Worm (Caenorhabditis elegans) whole organism, young adult: ENCODE measurements around the gene M01F1.9.

Experiments used
- B0035.1 ChIP-seq: sonication (generic microtip); optimal IDR thresholded peaks from 2 replicates; lab custom pipeline; 2016; ENCODE audit warnings: missing genetic modification characterization, mild to moderate bottlenecking, missing compliant biosample characterization, missing genotype, missing genetic modification reagents
- C17E4.6 ChIP-seq: fragments of 200-800 bp; sonication (Bioruptor generic); IDR thresholded peaks from 2 replicates; pipeline ENCODE4 v1.3.6; 2022; ENCODE audit warnings: missing genetic modification reagents, missing genetic modification characterization, missing compliant biosample characterization
- F22D6.2 ChIP-seq: sonication (generic microtip); optimal IDR thresholded peaks from 2 replicates; lab custom pipeline; 2016; ENCODE audit warnings: mild to moderate bottlenecking, missing genetic modification characterization, missing compliant biosample characterization
- F37B4.10 ChIP-seq: fragments of 200-800 bp; sonication (Bioruptor generic); IDR thresholded peaks from 2 replicates; pipeline ENCODE4 v1.3.6; 2022; ENCODE audit warnings: missing genetic modification characterization, missing compliant biosample characterization
- F49E8.2 ChIP-seq: sonication (generic microtip); optimal IDR thresholded peaks from 3 replicates; lab custom pipeline; 2017; ENCODE audit warnings: missing genetic modification characterization, mild to moderate bottlenecking, missing compliant biosample characterization, antibody characterized with exemption, moderate library complexity; ENCODE audit not compliant: insufficient read depth
- F52B5.7 ChIP-seq: sonication (generic microtip); optimal IDR thresholded peaks from 2 replicates; lab custom pipeline; 2016; ENCODE audit warnings: mild to moderate bottlenecking, missing genetic modification characterization, missing compliant biosample characterization
- F57A8.1 ChIP-seq: fragments of 200-800 bp; sonication (Bioruptor generic); optimal IDR thresholded peaks from 2 replicates; lab custom pipeline; 2018; ENCODE audit warnings: mild to moderate bottlenecking, missing genetic modification characterization, moderate library complexity, missing compliant biosample characterization
- K11D2.4 ChIP-seq: fragments of 200-800 bp; sonication (Bioruptor generic); IDR thresholded peaks from 2 replicates; pipeline ENCODE4 v1.3.6; 2022; ENCODE audit warnings: missing genetic modification reagents, missing genetic modification characterization, missing compliant biosample characterization
- K12H6.12 ChIP-seq: fragments of 200-800 bp; sonication (Bioruptor generic); optimal IDR thresholded peaks from 2 replicates; lab custom pipeline; 2018; ENCODE audit warnings: mild to moderate bottlenecking, missing genetic modification characterization, missing compliant biosample characterization
- T07F8.4 ChIP-seq: sonication (generic microtip); optimal IDR thresholded peaks from 2 replicates; lab custom pipeline; 2016; ENCODE audit warnings: mild to moderate bottlenecking, missing genetic modification characterization, moderate library complexity, missing compliant biosample characterization
- Y53G8AR.9 ChIP-seq: fragments of 200-800 bp; sonication (Bioruptor generic); conservative IDR thresholded peaks from 2 replicates; pipeline ENCODE4 v1.3.6; 2022; ENCODE audit warnings: missing genetic modification reagents, missing genetic modification characterization, missing compliant biosample characterization
- Y67H2A.10 ChIP-seq: fragments of 200-800 bp; sonication (Bioruptor generic); conservative IDR thresholded peaks from 2 replicates; pipeline ENCODE4 v1.3.6; 2022; ENCODE audit warnings: missing genetic modification reagents, missing genetic modification characterization, missing compliant biosample characterization
- ama-1 ChIP-seq, 3 experiments: fragments of 150-350 bp in 1 of 3; sonication (generic microtip) in 2 of 3; optimal IDR thresholded peaks; 2 replicates each; lab custom pipeline; 2014 to 2018; ENCODE audit warnings: missing biosample characterization in 2 of 3, missing genetic modification characterization in 2 of 3, missing genetic modification reagents in 2 of 3
- aptf-2 ChIP-seq: fragments of 200-800 bp; sonication (Bioruptor generic); conservative IDR thresholded peaks from 2 replicates; pipeline ENCODE4 v1.3.6; 2022; ENCODE audit warnings: missing genetic modification reagents, missing genetic modification characterization, missing compliant biosample characterization
- aptf-3 ChIP-seq: fragments of 200-800 bp; sonication (Bioruptor generic); IDR thresholded peaks from 2 replicates; pipeline ENCODE4 v1.3.6; 2022; ENCODE audit warnings: missing genetic modification characterization, missing compliant biosample characterization
- athp-1 ChIP-seq: sonication (generic microtip); optimal IDR thresholded peaks from 2 replicates; lab custom pipeline; 2017; ENCODE audit warnings: mild to moderate bottlenecking, missing genetic modification characterization, missing compliant biosample characterization
- attf-3 ChIP-seq: fragments of 200-800 bp; sonication (Bioruptor generic); conservative IDR thresholded peaks from 2 replicates; pipeline ENCODE4 v1.3.6; 2022; ENCODE audit warnings: missing genetic modification reagents, missing genetic modification characterization, missing compliant biosample characterization
- attf-5 ChIP-seq: fragments of 200-800 bp; sonication (Bioruptor generic); optimal IDR thresholded peaks from 2 replicates; lab custom pipeline; 2018; ENCODE audit warnings: mild to moderate bottlenecking, missing genetic modification characterization, missing compliant biosample characterization
- bed-1 ChIP-seq: fragments of 200-800 bp; sonication (Bioruptor generic); IDR thresholded peaks from 2 replicates; pipeline ENCODE4 v1.3.6; 2022; ENCODE audit warnings: missing genetic modification reagents, missing genetic modification characterization, missing compliant biosample characterization
- bed-2 ChIP-seq: fragments of 200-800 bp; sonication (Bioruptor generic); IDR thresholded peaks from 2 replicates; pipeline ENCODE4 v1.3.6; 2022; ENCODE audit warnings: missing genetic modification reagents, missing genetic modification characterization, missing compliant biosample characterization
- ceh-27 ChIP-seq: fragments of 200-800 bp; sonication (Bioruptor generic); optimal IDR thresholded peaks from 2 replicates; lab custom pipeline; 2018; ENCODE audit warnings: mild to moderate bottlenecking, missing genetic modification characterization, moderate library complexity, missing compliant biosample characterization
- ceh-79 ChIP-seq: sonication (generic microtip); optimal IDR thresholded peaks from 2 replicates; lab custom pipeline; 2017; ENCODE audit warnings: mild to moderate bottlenecking, missing genetic modification characterization, missing compliant biosample characterization
- die-1 ChIP-seq: sonication (generic microtip); optimal IDR thresholded peaks from 2 replicates; lab custom pipeline; 2016; ENCODE audit warnings: missing genotype, mild to moderate bottlenecking, missing genetic modification characterization, missing compliant biosample characterization
- dox-1 ChIP-seq: fragments of 200-800 bp; sonication (Bioruptor generic); IDR thresholded peaks from 2 replicates; pipeline ENCODE4 v1.3.6; 2022; ENCODE audit warnings: missing genetic modification reagents, missing genetic modification characterization, missing compliant biosample characterization
- egl-44 ChIP-seq: fragments of 200-800 bp; sonication (Bioruptor generic); IDR thresholded peaks from 2 replicates; pipeline ENCODE4 v1.3.6; 2022; ENCODE audit warnings: missing genetic modification reagents, missing genetic modification characterization, missing compliant biosample characterization
- ekl-4 ChIP-seq: fragments of 200-800 bp; sonication (Bioruptor generic); IDR thresholded peaks from 2 replicates; pipeline ENCODE4 v1.3.6; 2022; ENCODE audit warnings: missing genetic modification reagents, missing genetic modification characterization, missing compliant biosample characterization
- fkh-3 ChIP-seq: sonication (generic microtip); optimal IDR thresholded peaks from 2 replicates; lab custom pipeline; 2016; ENCODE audit warnings: mild to moderate bottlenecking, missing genetic modification characterization, missing compliant biosample characterization
- hlh-26 ChIP-seq: fragments of 200-800 bp; sonication (Bioruptor generic); conservative IDR thresholded peaks from 2 replicates; pipeline ENCODE4 v1.3.6; 2022; ENCODE audit warnings: missing genetic modification reagents, missing genetic modification characterization, missing compliant biosample characterization
- hrde-1 ChIP-seq: sonication (generic microtip); optimal IDR thresholded peaks from 2 replicates; lab custom pipeline; 2016; ENCODE audit warnings: missing genetic modification characterization, mild to moderate bottlenecking, missing compliant biosample characterization, moderate library complexity, missing genotype, missing genetic modification reagents, borderline replicate concordance
- hsf-1 ChIP-seq: fragments of 200-800 bp; sonication (Bioruptor generic); IDR thresholded peaks from 2 replicates; pipeline ENCODE4 v1.3.6; 2022; ENCODE audit warnings: missing genetic modification reagents, missing genetic modification characterization, missing compliant biosample characterization
- let-526 ChIP-seq: fragments of 200-800 bp; sonication (Bioruptor generic); IDR thresholded peaks from 2 replicates; pipeline ENCODE4 v1.3.6; 2022; ENCODE audit warnings: missing genetic modification reagents, missing genetic modification characterization, missing compliant biosample characterization
- lir-1 ChIP-seq: fragments of 200-800 bp; sonication (Bioruptor generic); conservative IDR thresholded peaks from 2 replicates; pipeline ENCODE4 v1.3.6; 2022; ENCODE audit warnings: missing genetic modification reagents, missing genetic modification characterization, missing compliant biosample characterization
- lsl-1 ChIP-seq: fragments of 200-800 bp; sonication (Bioruptor generic); optimal IDR thresholded peaks from 2 replicates; lab custom pipeline; 2018; ENCODE audit warnings: mild to moderate bottlenecking, missing genetic modification characterization, moderate library complexity, missing compliant biosample characterization
- madf-6 ChIP-seq: fragments of 200-800 bp; sonication (Bioruptor generic); IDR thresholded peaks from 2 replicates; pipeline ENCODE4 v1.3.6; 2022; ENCODE audit warnings: missing genetic modification reagents, missing genetic modification characterization, missing compliant biosample characterization
- mcd-1 ChIP-seq: fragments of 200-800 bp; sonication (Bioruptor generic); IDR thresholded peaks from 2 replicates; pipeline ENCODE4 v1.3.6; 2022; ENCODE audit warnings: missing genetic modification reagents, missing genetic modification characterization, missing compliant biosample characterization
- mes-4 ChIP-seq: sonication (generic microtip); optimal IDR thresholded peaks from 2 replicates; lab custom pipeline; 2016; ENCODE audit warnings: missing genotype, missing genetic modification characterization, missing compliant biosample characterization
- nfya-2 ChIP-seq: fragments of 200-800 bp; sonication (Bioruptor generic); IDR thresholded peaks from 2 replicates; pipeline ENCODE4 v1.3.6; 2022; ENCODE audit warnings: missing genetic modification reagents, missing genetic modification characterization, missing compliant biosample characterization
- nfyb-1 ChIP-seq: fragments of 200-800 bp; sonication (Bioruptor generic); IDR thresholded peaks from 2 replicates; pipeline ENCODE4 v1.3.6; 2022; ENCODE audit warnings: missing genetic modification reagents, missing genetic modification characterization, missing compliant biosample characterization
- nhr-27 ChIP-seq: fragments of 200-800 bp; sonication (Bioruptor generic); optimal IDR thresholded peaks from 2 replicates; lab custom pipeline; 2018; ENCODE audit warnings: mild to moderate bottlenecking, missing genetic modification characterization, moderate library complexity, missing compliant biosample characterization
- rcor-1 ChIP-seq: fragments of 200-800 bp; sonication (Bioruptor generic); IDR thresholded peaks from 2 replicates; pipeline ENCODE4 v1.3.6; 2022; ENCODE audit warnings: missing genetic modification reagents, missing genetic modification characterization, missing compliant biosample characterization
- rpc-1 ChIP-seq, 2 experiments: fragments of 150-350 bp in 1 of 2; sonication (generic microtip) in 1 of 2; optimal IDR thresholded peaks; 2 replicates each; lab custom pipeline; 2014 to 2018; ENCODE audit warnings: missing biosample characterization in 1 of 2, missing genetic modification characterization in 1 of 2, missing genetic modification reagents in 1 of 2, missing genotype in 1 of 2
- sdz-38 ChIP-seq: sonication (generic microtip); optimal IDR thresholded peaks from 2 replicates; lab custom pipeline; 2016; ENCODE audit warnings: missing genotype, missing genetic modification characterization, missing compliant biosample characterization
- unc-130 ChIP-seq: sonication (generic microtip); optimal IDR thresholded peaks from 2 replicates; lab custom pipeline; 2016; ENCODE audit warnings: missing genetic modification reagents, missing genetic modification characterization, missing compliant biosample characterization
- unc-62 ChIP-seq: fragments of 150-350 bp; optimal IDR thresholded peaks from 2 replicates; lab custom pipeline; 2014; ENCODE audit warnings: missing biosample characterization, missing genetic modification reagents, missing genetic modification characterization
- xnd-1 ChIP-seq: sonication (generic microtip); optimal IDR thresholded peaks from 2 replicates; lab custom pipeline; 2016; ENCODE audit warnings: missing genotype, missing genetic modification reagents, missing genetic modification characterization, missing compliant biosample characterization
- zfh-2 ChIP-seq: fragments of 200-800 bp; sonication (Bioruptor generic); conservative IDR thresholded peaks from 2 replicates; pipeline ENCODE4 v1.3.6; 2022; ENCODE audit warnings: missing genetic modification reagents, missing genetic modification characterization, missing compliant biosample characterization
- ztf-25 ChIP-seq: fragments of 200-800 bp; sonication (Bioruptor generic); IDR thresholded peaks from 2 replicates; pipeline ENCODE4 v1.3.6; 2022; ENCODE audit warnings: missing genetic modification reagents, missing genetic modification characterization, missing compliant biosample characterization
- ztf-26 ChIP-seq: sonication (generic microtip); optimal IDR thresholded peaks from 2 replicates; lab custom pipeline; 2017; ENCODE audit warnings: missing genetic modification characterization, missing compliant biosample characterization
- ztf-28 ChIP-seq: fragments of 200-800 bp; sonication (Bioruptor generic); IDR thresholded peaks from 2 replicates; pipeline ENCODE4 v1.3.6; 2022; ENCODE audit warnings: missing genetic modification reagents, missing genetic modification characterization, missing compliant biosample characterization
- ztf-3 ChIP-seq: fragments of 200-800 bp; sonication (Bioruptor generic); optimal IDR thresholded peaks from 2 replicates; lab custom pipeline; 2018; ENCODE audit warnings: mild to moderate bottlenecking, missing genetic modification characterization, missing compliant biosample characterization

Gene M01F1.9

ce11 chrIII:3499850-3500249 lies 993 bp upstream of the M01F1.9 start (continued):
- TF ChIP-seq ceh-27 (peak; percentile 39), hlh-26 (GFP tag; lab: Robert Waterston, UW) (no peak), K11D2.4 (GFP tag; lab: Robert Waterston, UW) (peak; percentile 39; the same call in 1 of the 2 replicates), F49E8.2 (tag; lab: Kevin White, UChicago) (no peak), attf-5 (GFP tag; lab: Kevin White, UChicago) (peak; percentile 12), ama-1 (optimal IDR thresholded peaks at IDR 0.05; lab: Kevin White, UChicago) (no peak), ama-1 (GFP tag; optimal IDR thresholded peaks at IDR 0.05; lab: Kevin White, UChicago) (no peak), egl-44 (GFP tag; lab: Robert Waterston, UW) (no peak), aptf-2 (GFP tag; lab: Robert Waterston, UW) (0 out of 2 replicates have a peak, but pooled peaks have one; percentile 50), Y53G8AR.9 (no peak), Y67H2A.10 (GFP tag; lab: Robert Waterston, UW) (0 out of 2 replicates have a peak, but pooled peaks have one; percentile 36), B0035.1 (no peak), sdz-38 (no peak), K12H6.12 (no peak), ztf-26 (no peak), madf-6 (GFP tag; lab: Robert Waterston, UW) (peak; percentile 41), mcd-1 (GFP tag; lab: Robert Waterston, UW) (peak; percentile 65), F52B5.7 (no peak), ceh-79 (tag; lab: Kevin White, UChicago) (no peak), attf-3 (GFP tag; lab: Robert Waterston, UW) (peak; percentile 57; the same call in 1 of the 2 replicates), bed-2 (0 out of 2 replicates have a peak, but pooled peaks have one; percentile 35), hsf-1 (GFP tag; lab: Robert Waterston, UW) (no peak), let-526 (peak; percentile 72; the same call in 1 of the 2 replicates), unc-62 (GFP tag; lab: Kevin White, UChicago) (no peak), dox-1 (GFP tag; lab: Robert Waterston, UW) (no peak; the same call in 1 of the 2 replicates), C17E4.6 (no peak), mes-4 (tag; lab: Kevin White, UChicago) (no peak), ztf-28 (GFP tag; lab: Robert Waterston, UW) (peak; percentile 74; the same call in 1 of the 2 replicates), zfh-2 (GFP tag; lab: Robert Waterston, UW) (no peak), nhr-27 (no peak), lir-1 (GFP tag; lab: Robert Waterston, UW) (no peak), T07F8.4 (tag; lab: Kevin White, UChicago) (no peak), rpc-1 (optimal IDR thresholded peaks at IDR 0.05; lab: Kevin White, UChicago) (no peak), rpc-1 (tag; optimal IDR thresholded peaks at IDR 0.05; lab: Kevin White, UChicago) (no peak), nfyb-1 (GFP tag; lab: Robert Waterston, UW) (no peak), athp-1 (tag; lab: Kevin White, UChicago) (no peak), unc-130 (GFP tag; lab: Kevin White, UChicago) (no peak), nfya-2 (no peak), bed-1 (GFP tag; lab: Robert Waterston, UW) (no peak), ztf-25 (GFP tag; lab: Robert Waterston, UW) (no peak)

ce11 chrIII:3493138-3493537 lies 5.7 kb downstream of the M01F1.9 start, which contains the start of gene gly-14:
Gene gly-14, minus strand, starts transcription at chrIII:3493238.
- TF ChIP-seq xnd-1 (no peak), die-1 (tag; lab: Kevin White, UChicago) (no peak), F22D6.2 (no peak), lsl-1 (GFP tag; lab: Kevin White, UChicago) (no peak), F37B4.10 (GFP tag; lab: Robert Waterston, UW) (no peak), fkh-3 (tag; lab: Kevin White, UChicago) (no peak), F57A8.1 (GFP tag; lab: Kevin White, UChicago) (no peak), aptf-3 (no peak), ceh-27 (no peak), hrde-1 (tag; lab: Kevin White, UChicago) (no peak), ztf-3 (GFP tag; lab: Kevin White, UChicago) (no peak), rcor-1 (no peak), ekl-4 (no peak), ztf-26 (no peak)
